Worm (Caenorhabditis elegans) whole organism, L2 larva: ENCODE data around the gene npax-4.
A peak's percentile ranks its signal among the peaks of the same experiment; 100 is the strongest.

Source experiments
- C34F6.9 ChIP-seq: fragments of 150-350 bp; optimal IDR thresholded peaks from 2 replicates; lab custom pipeline; 2014; ENCODE audit warnings: missing biosample characterization, missing genetic modification characterization
- F13H6.1 ChIP-seq: sonication (generic microtip); optimal IDR thresholded peaks from 2 replicates; lab custom pipeline; 2016; ENCODE audit warnings: missing genetic modification characterization, missing compliant biosample characterization
- R02D3.7 ChIP-seq: fragments of 150-350 bp; optimal IDR thresholded peaks from 2 replicates; lab custom pipeline; 2014; ENCODE audit warnings: missing biosample characterization, missing genetic modification characterization
- Y55F3AM.14 ChIP-seq: fragments of 200-800 bp; sonication (Bioruptor generic); optimal IDR thresholded peaks from 2 replicates; lab custom pipeline; 2018; ENCODE audit warnings: mild to moderate bottlenecking, missing genetic modification characterization, missing compliant biosample characterization
- ZK546.5 ChIP-seq: sonication (generic microtip); optimal IDR thresholded peaks from 2 replicates; lab custom pipeline; 2017; ENCODE audit warnings: missing biosample characterization, missing genetic modification characterization
- alr-1 ChIP-seq: fragments of 150-350 bp; optimal IDR thresholded peaks from 2 replicates; lab custom pipeline; 2014; ENCODE audit warnings: missing biosample characterization, missing genetic modification characterization
- ama-1 ChIP-seq: fragments of 150-350 bp; optimal IDR thresholded peaks from 2 replicates; lab custom pipeline; 2018; ENCODE audit warnings: inconsistent platforms
- blmp-1 ChIP-seq: sonication (generic microtip); optimal IDR thresholded peaks from 2 replicates; lab custom pipeline; 2017; ENCODE audit warnings: missing genetic modification characterization, mild to moderate bottlenecking, missing compliant biosample characterization, antibody characterized with exemption, moderate library complexity; ENCODE audit not compliant: insufficient read depth
- ceh-82 ChIP-seq: fragments of 150-350 bp; optimal IDR thresholded peaks from 2 replicates; lab custom pipeline; 2014; ENCODE audit warnings: missing biosample characterization, missing genetic modification characterization
- crh-2 ChIP-seq: sonication (generic microtip); optimal IDR thresholded peaks from 2 replicates; lab custom pipeline; 2017; ENCODE audit warnings: missing biosample characterization, missing genetic modification characterization
- dmd-4 ChIP-seq: sonication (generic microtip); optimal IDR thresholded peaks from 2 replicates; lab custom pipeline; 2017; ENCODE audit warnings: missing biosample characterization, missing genetic modification characterization
- egl-27 ChIP-seq: sonication (generic microtip); optimal IDR thresholded peaks from 3 replicates; lab custom pipeline; 2017; ENCODE audit warnings: missing biosample characterization, missing genetic modification reagents, missing genetic modification characterization
- elt-1 ChIP-seq: fragments of 150-350 bp; optimal IDR thresholded peaks from 2 replicates; lab custom pipeline; 2014; ENCODE audit warnings: missing biosample characterization, missing genetic modification characterization
- elt-3 ChIP-seq: sonication (generic microtip); optimal IDR thresholded peaks from 2 replicates; lab custom pipeline; 2017; ENCODE audit warnings: missing biosample characterization, missing genetic modification characterization
- fos-1 ChIP-seq: fragments of 150-350 bp; optimal IDR thresholded peaks from 2 replicates; lab custom pipeline; 2014; ENCODE audit warnings: missing biosample characterization, missing genetic modification characterization
- gmeb-1 ChIP-seq: fragments of 150-350 bp; optimal IDR thresholded peaks from 2 replicates; lab custom pipeline; 2014; ENCODE audit warnings: missing biosample characterization, missing genetic modification characterization
- lin-11 ChIP-seq: fragments of 150-350 bp; sonication (generic microtip); optimal IDR thresholded peaks from 2 replicates; lab custom pipeline; 2014; ENCODE audit warnings: missing biosample characterization, missing genetic modification characterization, inconsistent platforms, mixed read lengths
- lin-13 ChIP-seq: fragments of 150-350 bp; optimal IDR thresholded peaks from 2 replicates; lab custom pipeline; 2014; ENCODE audit warnings: missing biosample characterization, missing genetic modification reagents, missing genetic modification characterization
- lin-39 ChIP-seq: fragments of 150-350 bp; optimal IDR thresholded peaks from 2 replicates; lab custom pipeline; 2014; ENCODE audit warnings: missing biosample characterization, missing genetic modification reagents, missing genetic modification characterization
- lsy-2 ChIP-seq, 2 experiments: fragments of 150-350 bp in 1 of 2; sonication (generic microtip) in 1 of 2; optimal IDR thresholded peaks; 2 replicates each; lab custom pipeline; 2014 to 2017; ENCODE audit warnings: missing biosample characterization in 2 of 2, missing genetic modification characterization in 2 of 2
- mab-5 ChIP-seq: fragments of 150-350 bp; optimal IDR thresholded peaks from 2 replicates; lab custom pipeline; 2014; ENCODE audit warnings: missing biosample characterization, missing genetic modification characterization
- mdl-1 ChIP-seq, 2 experiments: fragments of 150-350 bp in 1 of 2; sonication (generic microtip) in 1 of 2; optimal IDR thresholded peaks; 2 replicates each; lab custom pipeline; 2017; ENCODE audit warnings: missing biosample characterization in 2 of 2, missing genetic modification characterization in 2 of 2
- nhr-12 ChIP-seq: fragments of 150-350 bp; optimal IDR thresholded peaks from 2 replicates; lab custom pipeline; 2014; ENCODE audit warnings: missing biosample characterization, missing genetic modification characterization
- nhr-129 ChIP-seq: fragments of 150-350 bp; optimal IDR thresholded peaks from 2 replicates; lab custom pipeline; 2014; ENCODE audit warnings: missing biosample characterization, missing genetic modification characterization
- nhr-21 ChIP-seq: fragments of 150-350 bp; optimal IDR thresholded peaks from 2 replicates; lab custom pipeline; 2014; ENCODE audit warnings: missing biosample characterization, missing genetic modification characterization
- nhr-23 ChIP-seq: fragments of 150-350 bp; optimal IDR thresholded peaks from 2 replicates; lab custom pipeline; 2014; ENCODE audit warnings: missing biosample characterization, missing genetic modification reagents, missing genetic modification characterization
- nhr-25 ChIP-seq: fragments of 150-350 bp; sonication (generic microtip); optimal IDR thresholded peaks from 3 replicates; lab custom pipeline; 2014; ENCODE audit warnings: missing biosample characterization, missing genetic modification characterization
- nhr-6 ChIP-seq: fragments of 150-350 bp; optimal IDR thresholded peaks from 2 replicates; lab custom pipeline; 2014; ENCODE audit warnings: missing biosample characterization, missing genetic modification characterization
- nhr-77 ChIP-seq: fragments of 150-350 bp; optimal IDR thresholded peaks from 2 replicates; lab custom pipeline; 2014; ENCODE audit warnings: missing biosample characterization, missing genetic modification characterization
- sem-4 ChIP-seq: fragments of 150-350 bp; optimal IDR thresholded peaks from 2 replicates; lab custom pipeline; 2014; ENCODE audit warnings: missing biosample characterization, missing genetic modification reagents, missing genetic modification characterization
- sma-3 ChIP-seq: sonication (generic microtip); optimal IDR thresholded peaks from 2 replicates; lab custom pipeline; 2016; ENCODE audit warnings: missing genetic modification reagents, missing genetic modification characterization, missing compliant biosample characterization
- sma-9 ChIP-seq, 2 experiments: fragments of 150-350 bp in 1 of 2; sonication (generic microtip) in 1 of 2; optimal IDR thresholded peaks; 2 replicates each; lab custom pipeline; 2014 to 2016; ENCODE audit warnings: missing genetic modification characterization in 2 of 2, mild to moderate bottlenecking in 1 of 2, missing biosample characterization in 1 of 2, missing compliant biosample characterization in 1 of 2, missing genetic modification reagents in 1 of 2, moderate library complexity in 1 of 2
- snpc-4 ChIP-seq: fragments of 150-350 bp; optimal IDR thresholded peaks from 2 replicates; lab custom pipeline; 2014; ENCODE audit warnings: missing biosample characterization, missing genetic modification characterization
- unc-55 ChIP-seq: fragments of 150-350 bp; sonication (generic microtip); optimal IDR thresholded peaks from 3 replicates; lab custom pipeline; 2014; ENCODE audit warnings: missing biosample characterization, missing genetic modification reagents, missing genetic modification characterization
- unc-62 ChIP-seq: fragments of 150-350 bp; optimal IDR thresholded peaks from 2 replicates; lab custom pipeline; 2014; ENCODE audit warnings: missing biosample characterization, missing genetic modification reagents, missing genetic modification characterization
- ztf-1 ChIP-seq: fragments of 200-800 bp; sonication (Bioruptor generic); conservative IDR thresholded peaks from 2 replicates; pipeline ENCODE4 v1.3.6; 2022; ENCODE audit warnings: missing genetic modification characterization, missing compliant biosample characterization
- ztf-11 ChIP-seq: sonication (generic microtip); optimal IDR thresholded peaks from 2 replicates; lab custom pipeline; 2017; ENCODE audit warnings: missing biosample characterization, missing genetic modification characterization
- ztf-4 ChIP-seq: fragments of 150-350 bp; optimal IDR thresholded peaks from 2 replicates; lab custom pipeline; 2014; ENCODE audit warnings: missing biosample characterization, missing genetic modification characterization

The npax-4 gene

ce11 chrIV:8881181-8881580 lies 1.5 kb upstream of the npax-4 start, which contains the start of gene C09G9.8:
Gene C09G9.8 (plus strand): TSS chrIV:8881481.
- TF ChIP-seq lsy-2 (tag; optimal IDR thresholded peaks at IDR 0.05; lab: Kevin White, UChicago) (no peak), egl-27 (tag; lab: Kevin White, UChicago) (no peak)
- TF ChIP-seq, all 48 proteins: peak for 0

- TF ChIP-seq nhr-77 (tag; lab: Kevin White, UChicago) (no peak), lin-11 (no peak), elt-1 (no peak), Y55F3AM.14 (no peak), nhr-12 (tag; lab: Kevin White, UChicago) (no peak), ztf-1 (GFP tag; lab: Robert Waterston, UW) (no peak), ztf-11 (no peak), R02D3.7 (tag; lab: Kevin White, UChicago) (no peak), unc-55 (GFP tag; lab: Kevin White, UChicago) (no peak), ztf-4 (tag; lab: Kevin White, UChicago) (no peak), nhr-23 (no peak), ceh-82 (no peak), sem-4 (tag; lab: Kevin White, UChicago) (no peak), fos-1 (tag; lab: Kevin White, UChicago) (no peak), egl-27 (tag; lab: Kevin White, UChicago) (no peak), lsy-2 (tag; optimal IDR thresholded peaks at IDR 0.05; lab: Kevin White, UChicago) (no peak)
Measured at ce11 chrIV:8873847-8874246, 5.9 kb downstream of the npax-4 start, which contains the start of gene hdl-2. Gene hdl-2 (plus strand): TSS chrIV:8874147.

ce11 chrIV:8872958-8873357 lies 6.8 kb downstream of the npax-4 start, which contains the start of gene C09G9.3:
Gene C09G9.3 (minus strand): TSS chrIV:8873058.
- TF ChIP-seq elt-3 (tag; lab: Kevin White, UChicago) = no peak
- no peak for TF ChIP-seq unc-62 (GFP tag; lab: Kevin White, UChicago)

ce11 chrIV:8869624-8870023 lies 10.1 kb downstream of the npax-4 start, which contains the start of gene npp-23:
Gene npp-23 (minus strand): TSS chrIV:8869679.
- peak; percentile 94 for TF ChIP-seq gmeb-1 (tag; lab: Kevin White, UChicago)
- peak; percentile 20 for TF ChIP-seq sma-3 (GFP tag; lab: Kevin White, UChicago)
- TF ChIP-seq egl-27 (tag; lab: Kevin White, UChicago) = no peak
- TF ChIP-seq fos-1 (tag; lab: Kevin White, UChicago) = no peak
- TF ChIP-seq ZK546.5 (tag; lab: Kevin White, UChicago) = no peak
- TF ChIP-seq mab-5 = no peak
- peak; percentile 12 for TF ChIP-seq snpc-4
- no peak for TF ChIP-seq nhr-21 (tag; lab: Kevin White, UChicago)
- no peak for TF ChIP-seq lin-13 (GFP tag; lab: Kevin White, UChicago)

- no peak for TF ChIP-seq nhr-6
- no peak for TF ChIP-seq alr-1
- peak; percentile 6 for TF ChIP-seq crh-2 (tag; lab: Kevin White, UChicago)
- peak in 1 of 2 experiments; percentile 10 for TF ChIP-seq lsy-2 (tag; optimal IDR thresholded peaks at IDR 0.05; lab: Kevin White, UChicago)
- no peak for TF ChIP-seq blmp-1 (tag; lab: Kevin White, UChicago)
- peak; percentile 23 for TF ChIP-seq fos-1 (tag; lab: Kevin White, UChicago)
- peak; percentile 44 for TF ChIP-seq sma-9 (GFP tag; optimal IDR thresholded peaks at IDR 0.05; lab: Kevin White, UChicago)
- no peak for TF ChIP-seq sma-9 (tag; optimal IDR thresholded peaks at IDR 0.05; lab: Kevin White, UChicago)
- TF ChIP-seq lin-13 (GFP tag; lab: Kevin White, UChicago) = no peak
- TF ChIP-seq dmd-4 (tag; lab: Kevin White, UChicago) = no peak
Measured at ce11 chrIV:8867562-8867961, 12.1 kb downstream of the npax-4 start.

ce11 chrIV:8866092-8866491 lies 13.6 kb downstream of the npax-4 start:
- TF ChIP-seq sma-9 (GFP tag; optimal IDR thresholded peaks at IDR 0.05; lab: Kevin White, UChicago) (peak; percentile 55), sma-9 (tag; optimal IDR thresholded peaks at IDR 0.05; lab: Kevin White, UChicago) (no peak), sem-4 (tag; lab: Kevin White, UChicago) (peak; percentile 87), nhr-129 (tag; lab: Kevin White, UChicago) (peak; percentile 86), nhr-25 (tag; lab: Kevin White, UChicago) (peak; percentile 71), Y55F3AM.14 (peak; percentile 63), sma-3 (GFP tag; lab: Kevin White, UChicago) (peak; percentile 77), crh-2 (tag; lab: Kevin White, UChicago) (peak; percentile 53), lin-13 (GFP tag; lab: Kevin White, UChicago) (no peak), lsy-2 (tag; optimal IDR thresholded peaks at IDR 0.05; lab: Kevin White, UChicago) (peak in 1 of 2 experiments; percentile 53), lin-39 (no peak), dmd-4 (tag; lab: Kevin White, UChicago) (no peak), egl-27 (tag; lab: Kevin White, UChicago) (peak; percentile 23), C34F6.9 (peak; percentile 53), F13H6.1 (tag; lab: Kevin White, UChicago) (peak; percentile 79), blmp-1 (tag; lab: Kevin White, UChicago) (peak; percentile 75), ama-1 (lab: Kevin White, UChicago) (peak; percentile 35), fos-1 (tag; lab: Kevin White, UChicago) (peak; percentile 93), nhr-21 (tag; lab: Kevin White, UChicago) (peak; percentile 52), mdl-1 (tag; optimal IDR thresholded peaks at IDR 0.05; lab: Kevin White, UChicago) (no peak), snpc-4 (peak; percentile 29), gmeb-1 (tag; lab: Kevin White, UChicago) (peak; percentile 11)
